Fruit fly (Drosophila melanogaster): Measurements from ENCODE around the gene CG43373.

Gene CG43373

DNA sequence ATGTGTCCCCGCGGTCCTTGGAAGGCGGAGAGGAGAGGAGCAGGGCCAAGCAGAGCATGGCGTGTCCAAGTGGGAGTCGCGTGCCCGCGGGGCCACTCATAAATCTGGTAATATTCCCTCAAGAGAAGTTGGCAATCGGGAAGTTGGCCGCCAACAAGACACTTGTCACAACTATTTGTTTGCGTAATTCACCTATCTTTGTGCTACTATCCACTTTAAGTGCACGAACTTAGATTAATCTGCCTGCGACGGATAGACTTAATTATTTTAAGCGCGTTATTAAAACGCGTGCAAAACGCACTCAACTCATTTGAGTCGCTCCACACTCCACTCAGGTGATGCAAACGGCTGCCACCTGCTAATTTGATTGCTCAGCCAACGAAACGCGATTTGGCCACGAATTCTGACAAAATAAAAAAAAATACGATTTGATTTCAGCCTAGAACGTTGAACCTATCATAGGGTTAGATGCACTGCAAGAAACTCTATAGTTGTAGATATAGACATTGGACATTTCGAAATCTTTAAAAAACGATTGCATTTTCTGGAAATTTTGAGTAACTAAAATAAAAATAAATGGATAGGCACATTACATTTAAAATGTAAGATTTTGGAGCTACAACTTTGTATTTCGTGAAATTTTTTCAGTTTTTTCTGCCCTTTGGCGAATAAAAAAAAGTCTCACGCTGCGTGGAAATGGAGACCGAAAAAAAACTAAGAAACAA, 28.0 kb upstream of the CG43373 start (continued):
- TF ChIP-seq CG12219 (GFP tag; optimal IDR thresholded peaks at IDR 0.05) (peak; percentile 17), Dp (GFP tag; optimal IDR thresholded peaks at IDR 0.05) (no peak), Doc2 (GFP tag; IDR thresholded peaks at IDR 0.05) (no peak), HLH54F (GFP tag; optimal IDR thresholded peaks at IDR 0.05) (peak; percentile 43), Atf3 (GFP tag; optimal IDR thresholded peaks at IDR 0.05) (no peak), Sox100B (GFP tag; optimal IDR thresholded peaks at IDR 0.05) (peak; percentile 38), crc (GFP tag; optimal IDR thresholded peaks at IDR 0.05) (peak; percentile 26), CG12155 (GFP tag; optimal IDR thresholded peaks at IDR 0.05) (peak; percentile 35), gfzf (GFP tag; optimal IDR thresholded peaks at IDR 0.05) (no peak), klu (GFP tag; IDR thresholded peaks at IDR 0.05) (0 out of 2 replicates have a peak, but pooled peaks have one; percentile 19), tin (GFP tag; optimal IDR thresholded peaks at IDR 0.05) (peak; percentile 15), CG1603 (tag; optimal IDR thresholded peaks at IDR 0.05) (no peak), lmd (GFP tag; IDR thresholded peaks at IDR 0.05) (peak; percentile 75), CG2120 (GFP tag; optimal IDR thresholded peaks at IDR 0.05) (peak; percentile 82), Ets97D (GFP tag; optimal IDR thresholded peaks at IDR 0.05) (no peak), prd (optimal IDR thresholded peaks at IDR 0.05) (no peak), prd (GFP tag; IDR thresholded peaks at IDR 0.05) (peak; percentile 69), tll (GFP tag; optimal IDR thresholded peaks at IDR 0.05) (no peak), ci (GFP tag; IDR thresholded peaks at IDR 0.05) (0 out of 3 replicates have a peak, but pooled peaks have one; percentile 21), HmgD (GFP tag; optimal IDR thresholded peaks at IDR 0.05) (no peak), vvl (GFP tag; IDR thresholded peaks at IDR 0.05) (peak; percentile 22; the same call in 1 of the 2 replicates), gsb-n (tag; optimal IDR thresholded peaks at IDR 0.05) (no peak), CG11085 (GFP tag; IDR thresholded peaks at IDR 0.05) (no peak), CG8388 (GFP tag; optimal IDR thresholded peaks at IDR 0.05) (peak; percentile 33), CG9876 (GFP tag; optimal IDR thresholded peaks at IDR 0.05) (no peak), ATbp (GFP tag; optimal IDR thresholded peaks at IDR 0.05) (no peak), CG15011 (GFP tag; optimal IDR thresholded peaks at IDR 0.05) (peak; percentile 12), sna (GFP tag; IDR thresholded peaks at IDR 0.05; ENCODE audit: partially characterized antibody) (no peak), gem (tag; optimal IDR thresholded peaks at IDR 0.05) (peak; percentile 77), CG13296 (GFP tag; optimal IDR thresholded peaks at IDR 0.05) (peak; percentile 42), Scr (GFP tag; IDR thresholded peaks at IDR 0.05; ENCODE audit: partially characterized antibody) (no peak), CG16815 (GFP tag; optimal IDR thresholded peaks at IDR 0.05) (no peak), Nf-YB (GFP tag; optimal IDR thresholded peaks at IDR 0.05) (peak; percentile 3), CG10147 (GFP tag; optimal IDR thresholded peaks at IDR 0.05) (peak; percentile 64), Eip74EF (GFP tag; optimal IDR thresholded peaks at IDR 0.05) (no peak), CrebB (tag; optimal IDR thresholded peaks at IDR 0.05) (no peak), CG7839 (tag; optimal IDR thresholded peaks at IDR 0.05) (peak; percentile 67), peb (GFP tag; IDR thresholded peaks at IDR 0.05) (no peak), CG4424 (GFP tag; optimal IDR thresholded peaks at IDR 0.05) (peak; percentile 35), Bteb2 (GFP tag; optimal IDR thresholded peaks at IDR 0.05) (peak; percentile 59), knrl (GFP tag; IDR thresholded peaks at IDR 0.05; ENCODE audit: partially characterized antibody) (no peak), CG13894 (tag; optimal IDR thresholded peaks at IDR 0.05) (peak; percentile 30), CG6654 (GFP tag; optimal IDR thresholded peaks at IDR 0.05) (no peak), hth (optimal IDR thresholded peaks at IDR 0.05) (no peak), tap (tag; optimal IDR thresholded peaks at IDR 0.05) (no peak), D (optimal IDR thresholded peaks at IDR 0.05) (no peak), D (GFP tag; optimal IDR thresholded peaks at IDR 0.05) (no peak), fd3F (GFP tag; optimal IDR thresholded peaks at IDR 0.05) (peak; percentile 58), ems (GFP tag; optimal IDR thresholded peaks at IDR 0.05) (peak; percentile 46)
